Worm (Caenorhabditis elegans) whole organism, late embryonic: ENCODE measurements around the gene F15H10.9.

ENCODE experiments used
- C38D4.7 ChIP-seq: fragments of 200-800 bp; sonication (Bioruptor generic); optimal IDR thresholded peaks from 2 replicates; lab custom pipeline; 2018; ENCODE audit warnings: mild to moderate bottlenecking, missing genetic modification characterization, moderate library complexity, missing compliant biosample characterization
- F13H6.1 ChIP-seq: sonication (generic microtip); optimal IDR thresholded peaks from 2 replicates; lab custom pipeline; 2016; ENCODE audit warnings: missing genetic modification characterization, missing compliant biosample characterization
- K09A11.1 ChIP-seq: sonication (generic microtip); optimal IDR thresholded peaks from 2 replicates; lab custom pipeline; 2017; ENCODE audit warnings: antibody characterized with exemption, mild to moderate bottlenecking, missing genetic modification characterization, missing compliant biosample characterization; ENCODE audit not compliant: insufficient read depth
- T23F11.4 ChIP-seq: fragments of 200-800 bp; sonication (Bioruptor generic); optimal IDR thresholded peaks from 2 replicates; lab custom pipeline; 2018; ENCODE audit warnings: mild to moderate bottlenecking, missing genetic modification characterization, missing compliant biosample characterization
- ceh-14 ChIP-seq: sonication (generic microtip); optimal IDR thresholded peaks from 2 replicates; lab custom pipeline; 2016; ENCODE audit warnings: missing genotype, missing genetic modification characterization, missing compliant biosample characterization
- ceh-18 ChIP-seq: sonication (generic microtip); optimal IDR thresholded peaks from 2 replicates; lab custom pipeline; 2016; ENCODE audit warnings: missing genetic modification characterization, missing compliant biosample characterization
- ceh-19 ChIP-seq: fragments of 200-800 bp; sonication (Bioruptor generic); optimal IDR thresholded peaks from 2 replicates; lab custom pipeline; 2018; ENCODE audit warnings: mild to moderate bottlenecking, missing genetic modification characterization, missing compliant biosample characterization
- ceh-24 ChIP-seq: sonication (generic microtip); optimal IDR thresholded peaks from 2 replicates; lab custom pipeline; 2016; ENCODE audit warnings: mild to moderate bottlenecking, missing genetic modification characterization, missing compliant biosample characterization
- ceh-30 ChIP-seq: fragments of 150-350 bp; optimal IDR thresholded peaks from 2 replicates; lab custom pipeline; 2014; ENCODE audit warnings: missing biosample characterization, missing genetic modification characterization
- ceh-45 ChIP-seq: fragments of 200-800 bp; sonication (Bioruptor generic); IDR thresholded peaks from 2 replicates; pipeline ENCODE4 v1.3.6; 2022; ENCODE audit warnings: missing genetic modification reagents, missing genetic modification characterization, missing compliant biosample characterization
- ceh-48 ChIP-seq: sonication (generic microtip); optimal IDR thresholded peaks from 2 replicates; lab custom pipeline; 2016; ENCODE audit warnings: missing genetic modification characterization, inconsistent platforms, missing compliant biosample characterization
- ceh-9 ChIP-seq: sonication (generic microtip); optimal IDR thresholded peaks from 2 replicates; lab custom pipeline; 2016; ENCODE audit warnings: mild to moderate bottlenecking, missing genetic modification characterization, inconsistent platforms, missing compliant biosample characterization
- dmd-4 ChIP-seq: sonication (generic microtip); optimal IDR thresholded peaks from 2 replicates; lab custom pipeline; 2016; ENCODE audit warnings: borderline replicate concordance, missing genetic modification characterization, missing compliant biosample characterization
- dve-1 ChIP-seq: sonication (generic microtip); optimal IDR thresholded peaks from 2 replicates; lab custom pipeline; 2017; ENCODE audit warnings: antibody characterized with exemption, mild to moderate bottlenecking, missing genetic modification characterization, missing compliant biosample characterization
- ets-4 ChIP-seq: sonication (generic microtip); optimal IDR thresholded peaks from 2 replicates; lab custom pipeline; 2016; ENCODE audit warnings: missing genetic modification characterization, missing compliant biosample characterization
- fax-1 ChIP-seq: sonication (generic microtip); optimal IDR thresholded peaks from 2 replicates; lab custom pipeline; 2016; ENCODE audit warnings: missing genotype, missing genetic modification characterization, missing compliant biosample characterization
- fkh-10 ChIP-seq: fragments of 150-350 bp; optimal IDR thresholded peaks from 2 replicates; lab custom pipeline; 2014; ENCODE audit warnings: missing biosample characterization, missing genetic modification reagents, missing genetic modification characterization
- gmeb-2 ChIP-seq: sonication (generic microtip); optimal IDR thresholded peaks from 2 replicates; lab custom pipeline; 2016; ENCODE audit warnings: missing genetic modification characterization, inconsistent platforms, missing compliant biosample characterization
- hlh-15 ChIP-seq: sonication (generic microtip); optimal IDR thresholded peaks from 2 replicates; lab custom pipeline; 2016; ENCODE audit warnings: missing genetic modification characterization, missing compliant biosample characterization
- hlh-6 ChIP-seq: sonication (generic microtip); optimal IDR thresholded peaks from 2 replicates; lab custom pipeline; 2016; ENCODE audit warnings: missing genotype, missing genetic modification characterization, missing compliant biosample characterization
- hlh-8 ChIP-seq: sonication (generic microtip); optimal IDR thresholded peaks from 2 replicates; lab custom pipeline; 2016; ENCODE audit warnings: missing genotype, missing genetic modification characterization, missing compliant biosample characterization
- lim-6 ChIP-seq: sonication (generic microtip); optimal IDR thresholded peaks from 2 replicates; lab custom pipeline; 2016; ENCODE audit warnings: missing genetic modification characterization, missing compliant biosample characterization
- madf-2 ChIP-seq: sonication (generic microtip); optimal IDR thresholded peaks from 2 replicates; lab custom pipeline; 2017; ENCODE audit warnings: missing genetic modification characterization, missing compliant biosample characterization
- mec-3 ChIP-seq: sonication (generic microtip); optimal IDR thresholded peaks from 2 replicates; lab custom pipeline; 2016; ENCODE audit warnings: borderline replicate concordance, missing genetic modification characterization, missing compliant biosample characterization
- nhr-11 ChIP-seq: fragments of 150-350 bp; optimal IDR thresholded peaks from 2 replicates; lab custom pipeline; 2014; ENCODE audit warnings: missing biosample characterization, missing genetic modification characterization
- odd-2 ChIP-seq: sonication (generic microtip); optimal IDR thresholded peaks from 2 replicates; lab custom pipeline; 2017; ENCODE audit warnings: antibody characterized with exemption, mild to moderate bottlenecking, missing genetic modification characterization, missing compliant biosample characterization
- pat-9 ChIP-seq: fragments of 200-800 bp; sonication (Bioruptor generic); optimal IDR thresholded peaks from 2 replicates; lab custom pipeline; 2018; ENCODE audit warnings: mild to moderate bottlenecking, missing genetic modification characterization, moderate library complexity, missing compliant biosample characterization
- pros-1 ChIP-seq: fragments of 150-350 bp; optimal IDR thresholded peaks from 2 replicates; lab custom pipeline; 2014; ENCODE audit warnings: missing biosample characterization, missing genetic modification reagents, missing genetic modification characterization
- ref-2 ChIP-seq: sonication (generic microtip); optimal IDR thresholded peaks from 2 replicates; lab custom pipeline; 2016; ENCODE audit warnings: missing genetic modification characterization, missing compliant biosample characterization
- sdc-2 ChIP-seq: sonication (generic microtip); optimal IDR thresholded peaks from 2 replicates; lab custom pipeline; 2016; ENCODE audit warnings: missing genotype, missing genetic modification characterization, missing compliant biosample characterization
- sox-2 ChIP-seq: fragments of 200-800 bp; sonication (Bioruptor generic); IDR thresholded peaks from 2 replicates; pipeline ENCODE4 v1.3.6; 2022; ENCODE audit warnings: missing genetic modification reagents, missing genetic modification characterization, missing compliant biosample characterization
- syd-9 ChIP-seq: sonication (generic microtip); optimal IDR thresholded peaks from 2 replicates; lab custom pipeline; 2016; ENCODE audit warnings: mild to moderate bottlenecking, missing genetic modification characterization, moderate library complexity, missing compliant biosample characterization
- tbx-2 ChIP-seq: sonication (generic microtip); optimal IDR thresholded peaks from 2 replicates; lab custom pipeline; 2016; ENCODE audit warnings: missing genetic modification characterization, missing compliant biosample characterization
- tbx-7 ChIP-seq: sonication (generic microtip); optimal IDR thresholded peaks from 2 replicates; lab custom pipeline; 2016; ENCODE audit warnings: missing genotype, missing genetic modification characterization, missing compliant biosample characterization
- ttx-3 ChIP-seq: sonication (generic microtip); optimal IDR thresholded peaks from 2 replicates; lab custom pipeline; 2016; ENCODE audit warnings: missing genetic modification reagents, missing genetic modification characterization, missing compliant biosample characterization
- unc-3 ChIP-seq, 2 experiments: fragments of 200-800 bp in 1 of 2; sonication (Bioruptor generic) in 1 of 2; sonication (generic microtip) in 1 of 2; conservative IDR thresholded peaks in 1 of 2; optimal IDR thresholded peaks in 1 of 2; 2 replicates each; pipeline versions ENCODE4 v1.3.6 to Lab custom; 2016 to 2022; ENCODE audit warnings: missing compliant biosample characterization in 2 of 2, missing genetic modification characterization in 2 of 2, missing genetic modification reagents in 1 of 2
- unc-42 ChIP-seq: sonication (generic microtip); optimal IDR thresholded peaks from 2 replicates; lab custom pipeline; 2016; ENCODE audit warnings: missing genotype, missing genetic modification characterization, missing compliant biosample characterization
- unc-55 ChIP-seq: sonication (generic microtip); optimal IDR thresholded peaks from 2 replicates; lab custom pipeline; 2017; ENCODE audit warnings: missing biosample characterization, missing genetic modification reagents, missing genetic modification characterization

Gene F15H10.9

DNA sequence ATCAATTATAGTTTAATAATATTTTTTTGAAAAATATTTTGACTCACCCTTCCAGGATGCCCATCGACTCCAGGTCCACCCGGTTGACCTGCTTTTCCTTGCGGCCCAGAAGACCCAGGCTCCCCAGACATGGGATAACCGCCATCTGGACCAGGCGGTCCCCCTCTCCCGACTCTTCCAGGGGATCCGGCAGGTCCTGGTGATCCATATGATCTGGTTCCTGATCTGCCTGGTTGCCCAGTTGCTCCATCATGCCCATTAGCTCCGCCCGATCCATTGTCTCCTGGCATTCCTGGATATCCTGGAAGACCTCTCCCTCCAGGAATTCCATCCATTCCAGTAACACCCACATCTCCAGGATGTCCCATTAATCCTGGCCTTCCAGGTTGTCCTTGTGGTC lies 20.8 kb downstream of the F15H10.9 start:
- TF ChIP-seq odd-2 (no peak), C38D4.7 (GFP tag; lab: Kevin White, UChicago) (no peak), F13H6.1 (no peak), ceh-48 (tag; lab: Kevin White, UChicago) (no peak), unc-42 (tag; lab: Kevin White, UChicago) (no peak), pat-9 (tag; lab: Kevin White, UChicago) (no peak), tbx-2 (tag; lab: Kevin White, UChicago) (no peak), sox-2 (GFP tag; lab: Robert Waterston, UW) (no peak), dmd-4 (tag; lab: Kevin White, UChicago) (no peak), ceh-24 (tag; lab: Kevin White, UChicago) (no peak), hlh-15 (tag; lab: Kevin White, UChicago) (no peak)
- TF ChIP-seq, all 69 proteins: peak for 0

DNA sequence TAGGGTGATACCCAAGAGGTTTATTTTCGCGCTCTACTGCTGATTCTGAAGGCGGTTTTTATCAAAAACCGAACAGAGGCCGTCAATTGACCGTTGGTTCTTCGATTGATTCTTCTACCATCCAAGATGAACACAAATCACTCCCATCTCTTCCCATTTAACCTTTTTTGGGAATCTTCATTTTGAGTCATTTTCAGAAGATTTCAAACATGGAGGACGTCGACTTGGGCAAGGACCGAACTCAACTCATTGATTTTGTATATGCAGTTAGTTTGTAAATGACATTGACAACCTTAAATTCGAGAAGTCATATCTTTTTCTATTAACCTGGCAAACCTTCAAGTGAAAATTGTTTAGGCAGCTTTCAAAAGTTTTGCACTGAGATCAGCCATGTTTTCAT lies 26.2 kb downstream of the F15H10.9 start, which contains the start of gene AC3.5:
TSS of gene AC3.5 (plus strand) at position 210 of the 400 bp plus-strand sequence.
- TF ChIP-seq sdc-2 = no peak
- no peak for TF ChIP-seq ceh-14
- TF ChIP-seq ceh-30 (tag; lab: Kevin White, UChicago) = no peak
- TF ChIP-seq ref-2 (tag; lab: Kevin White, UChicago) = no peak
- no peak for TF ChIP-seq mec-3 (tag; lab: Kevin White, UChicago)
- no peak for TF ChIP-seq nhr-11 (tag; lab: Kevin White, UChicago)
- TF ChIP-seq ceh-45 (GFP tag; lab: Robert Waterston, UW) = no peak
- no peak for TF ChIP-seq unc-55 (GFP tag; lab: Kevin White, UChicago)
- no peak for TF ChIP-seq ttx-3 (tag; lab: Kevin White, UChicago)
- no peak for TF ChIP-seq ceh-9 (tag; lab: Kevin White, UChicago)
- no peak for TF ChIP-seq tbx-7 (tag; lab: Kevin White, UChicago)
- TF ChIP-seq lim-6 = no peak
- no peak for TF ChIP-seq unc-3 (GFP tag; conservative IDR thresholded peaks at IDR 0.05; lab: Robert Waterston, UW)
- TF ChIP-seq unc-3 (tag; optimal IDR thresholded peaks at IDR 0.05; lab: Kevin White, UChicago) = no peak
- TF ChIP-seq ceh-19 = no peak
- no peak for TF ChIP-seq ceh-18
- TF ChIP-seq ceh-24 (tag; lab: Kevin White, UChicago) = no peak

DNA sequence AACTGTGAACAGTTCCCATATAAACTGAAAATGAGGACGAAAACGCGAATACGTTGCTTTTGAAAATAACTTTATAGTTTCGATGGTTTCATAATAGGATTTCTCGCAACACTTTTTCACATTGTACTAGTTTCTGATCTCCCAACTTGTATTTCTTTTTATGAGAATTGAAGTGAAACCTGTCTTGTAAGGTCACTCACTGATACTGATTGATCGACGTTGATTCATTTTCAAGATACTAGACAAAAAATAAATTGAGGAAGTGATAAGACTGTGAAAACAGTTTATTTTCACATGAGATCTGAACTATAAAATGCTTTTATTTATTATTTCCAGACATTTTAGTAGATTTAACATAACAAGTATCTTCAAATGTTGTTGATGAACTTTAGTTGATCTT lies 27.1 kb downstream of the F15H10.9 start:
- TF ChIP-seq dve-1 = no peak
- TF ChIP-seq syd-9 (tag; lab: Kevin White, UChicago) = no peak
- no peak for TF ChIP-seq hlh-6 (tag; lab: Kevin White, UChicago)
- TF ChIP-seq T23F11.4 (GFP tag; lab: Kevin White, UChicago) = no peak
- no peak for TF ChIP-seq hlh-8 (tag; lab: Kevin White, UChicago)
- no peak for TF ChIP-seq fax-1 (tag; lab: Kevin White, UChicago)

DNA sequence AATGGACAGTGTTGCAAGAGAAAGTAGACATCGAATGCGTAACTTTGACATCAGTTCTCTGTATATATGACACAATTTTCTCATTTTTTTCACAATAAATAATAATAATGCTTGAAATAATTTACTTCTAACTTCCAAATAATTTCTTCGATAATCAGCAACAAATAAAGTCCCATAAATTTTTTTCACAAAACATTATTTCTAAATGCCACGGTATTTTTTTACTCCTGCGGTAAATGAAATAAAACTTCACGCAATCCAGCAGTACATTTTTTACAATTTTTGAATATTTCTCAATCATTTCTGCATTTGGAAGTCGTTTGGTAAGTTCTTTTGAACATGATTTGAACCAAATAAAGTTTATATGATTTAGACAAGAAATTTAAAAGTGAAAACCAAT lies 30.6 kb downstream of the F15H10.9 start, which contains the start of gene spe-10:
TSS of gene spe-10 (plus strand) at position 301 of the 400 bp plus-strand sequence.
- no peak for TF ChIP-seq syd-9 (tag; lab: Kevin White, UChicago)

DNA sequence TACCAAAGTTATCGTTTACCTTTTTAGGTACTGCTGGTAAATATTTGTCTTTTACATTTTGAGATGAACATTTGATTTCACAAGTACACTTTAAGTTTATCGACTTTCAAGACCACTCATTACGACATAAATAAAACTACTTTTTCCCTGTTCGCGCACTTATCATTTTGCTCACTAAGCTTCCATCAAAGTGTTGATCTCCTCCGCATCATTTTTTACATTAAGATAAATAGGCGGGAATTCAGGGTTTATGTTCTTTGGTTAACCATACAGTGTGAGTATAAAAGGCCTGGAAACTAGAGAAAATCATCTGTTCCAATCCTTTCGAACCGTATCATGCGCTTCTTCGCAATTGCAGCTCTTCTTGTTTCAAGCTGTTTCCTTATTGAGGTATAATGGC lies 32.4 kb downstream of the F15H10.9 start, which contains the start of gene pqn-2:
TSS of gene pqn-2 (plus strand) at position 301 of the 400 bp plus-strand sequence.
- TF ChIP-seq K09A11.1 (tag; lab: Kevin White, UChicago) (no peak), unc-42 (tag; lab: Kevin White, UChicago) (no peak), ceh-9 (tag; lab: Kevin White, UChicago) (no peak), tbx-7 (tag; lab: Kevin White, UChicago) (no peak), gmeb-2 (no peak), nhr-11 (tag; lab: Kevin White, UChicago) (no peak), fkh-10 (no peak), pros-1 (tag; lab: Kevin White, UChicago) (no peak), T23F11.4 (GFP tag; lab: Kevin White, UChicago) (no peak), odd-2 (no peak), ets-4 (tag; lab: Kevin White, UChicago) (no peak), ceh-30 (tag; lab: Kevin White, UChicago) (no peak), fax-1 (tag; lab: Kevin White, UChicago) (no peak), pat-9 (tag; lab: Kevin White, UChicago) (no peak), ceh-19 (no peak), C38D4.7 (GFP tag; lab: Kevin White, UChicago) (no peak), madf-2 (tag; lab: Kevin White, UChicago) (no peak)
